Fruit fly (Drosophila melanogaster) whole organism, adult: ENCODE data around the gene CG13720.

ENCODE experiments used
- CG1620 ChIP-seq: fragments of 200-800 bp; sonication (Bioruptor generic); optimal IDR thresholded peaks from 2 replicates; lab custom pipeline; 2016; ENCODE audit warnings: missing biosample characterization, missing genetic modification characterization
- Clk ChIP-seq: fragments of 200-800 bp; sonication (Bioruptor generic); optimal IDR thresholded peaks from 2 replicates; lab custom pipeline; 2017; ENCODE audit warnings: missing biosample characterization, missing genetic modification characterization
- Crg-1 ChIP-seq: fragments of 200-800 bp; sonication (Bioruptor generic); optimal IDR thresholded peaks from 2 replicates; lab custom pipeline; 2016; ENCODE audit warnings: missing biosample characterization, missing genetic modification characterization
- Hr96 ChIP-seq: fragments of 200-800 bp; sonication (Bioruptor generic); optimal IDR thresholded peaks from 2 replicates; lab custom pipeline; 2016; ENCODE audit warnings: missing biosample characterization, missing genetic modification characterization
- Mnt ChIP-seq: fragments of 200-800 bp; sonication (Bioruptor generic); optimal IDR thresholded peaks from 2 replicates; lab custom pipeline; 2016; ENCODE audit warnings: missing biosample characterization, mild to moderate bottlenecking, missing genetic modification characterization
- cnc ChIP-seq, 2 experiments: fragments of >200 bp; optimal IDR thresholded peaks; 2 replicates each; lab custom pipeline; 2017
- tj ChIP-seq: fragments of 200-800 bp; sonication (Bioruptor generic); optimal IDR thresholded peaks from 3 replicates; lab custom pipeline; 2017; ENCODE audit warnings: missing biosample characterization, mild to moderate bottlenecking, missing genetic modification characterization, moderate library complexity
- toe ChIP-seq: fragments of 200-800 bp; sonication (Bioruptor generic); optimal IDR thresholded peaks from 2 replicates; lab custom pipeline; 2016; ENCODE audit warnings: missing biosample characterization, missing genetic modification characterization

DNA sequence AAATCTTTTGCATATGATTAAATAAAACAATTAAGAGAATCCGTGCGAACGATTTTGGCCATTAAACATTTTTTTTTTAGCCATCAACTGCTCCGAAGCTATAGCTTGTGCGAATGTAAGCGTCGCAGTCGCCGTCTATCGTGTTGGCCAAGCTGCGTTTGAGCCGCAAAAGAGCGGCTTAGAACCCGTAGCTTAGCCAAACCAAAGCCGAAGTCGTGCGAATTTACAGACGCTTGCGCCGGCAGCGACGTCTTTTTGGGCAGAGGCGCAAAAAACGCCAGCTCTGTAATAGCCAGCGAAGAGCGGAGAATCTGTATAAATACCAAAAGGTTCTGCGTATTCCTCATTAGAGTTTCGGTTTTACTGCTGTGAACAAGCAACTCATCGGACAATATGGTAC is 20.4 kb downstream of the CG13720 start, which contains the start of gene CG7465:
- no peak for TF ChIP-seq Crg-1 (GFP tag; lab: Kevin White, UChicago)
- TF ChIP-seq Clk (GFP tag; lab: Kevin White, UChicago): no peak
- TF ChIP-seq cnc (optimal IDR thresholded peaks at IDR 0.05; lab: Kevin White, UChicago): no peak
- TF ChIP-seq Hr96 (GFP tag; lab: Kevin White, UChicago): no peak
- no peak for TF ChIP-seq tj (GFP tag; lab: Kevin White, UChicago)
- no peak for TF ChIP-seq toe (GFP tag; lab: Kevin White, UChicago)
- TF ChIP-seq CG1620 (GFP tag; lab: Kevin White, UChicago): no peak
- no peak for TF ChIP-seq Mnt
